Fruit fly (Drosophila melanogaster): ENCODE results near the gene CG31612.
A peak's percentile ranks its signal among the peaks of the same experiment; 100 is the strongest.

The CG31612 gene

DNA sequence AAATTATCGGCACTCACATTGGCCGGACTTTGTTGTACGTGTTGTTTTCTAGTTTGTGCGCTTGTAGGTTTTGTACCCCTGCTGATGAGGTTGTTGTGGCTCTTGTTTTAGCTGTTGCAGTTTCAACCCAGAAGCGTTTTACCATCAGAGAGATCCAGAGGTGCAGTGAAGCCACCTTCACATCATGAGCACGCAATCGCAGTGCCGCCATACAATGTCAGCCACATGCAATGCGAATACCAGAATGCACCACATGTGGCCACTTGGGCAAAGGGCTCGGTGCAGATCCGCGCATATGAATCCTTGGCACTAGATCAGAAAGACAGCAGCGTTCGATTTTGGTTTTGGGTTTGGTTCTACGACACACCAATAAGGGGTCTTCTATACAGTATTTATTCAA, 14.9 kb upstream of the CG31612 start:
- TF ChIP-seq Mio (GFP tag; optimal IDR thresholded peaks at IDR 0.05) = no peak
- TF ChIP-seq OdsH (GFP tag; optimal IDR thresholded peaks at IDR 0.05) = no peak
- no peak for TF ChIP-seq tai (GFP tag; optimal IDR thresholded peaks at IDR 0.05)
- no peak for TF ChIP-seq br (GFP tag; optimal IDR thresholded peaks at IDR 0.05)
- TF ChIP-seq CG9705 (GFP tag; optimal IDR thresholded peaks at IDR 0.05) = no peak
- TF ChIP-seq Hnf4 (GFP tag; optimal IDR thresholded peaks at IDR 0.05) = no peak
- TF ChIP-seq sage (GFP tag; optimal IDR thresholded peaks at IDR 0.05) = no peak

DNA sequence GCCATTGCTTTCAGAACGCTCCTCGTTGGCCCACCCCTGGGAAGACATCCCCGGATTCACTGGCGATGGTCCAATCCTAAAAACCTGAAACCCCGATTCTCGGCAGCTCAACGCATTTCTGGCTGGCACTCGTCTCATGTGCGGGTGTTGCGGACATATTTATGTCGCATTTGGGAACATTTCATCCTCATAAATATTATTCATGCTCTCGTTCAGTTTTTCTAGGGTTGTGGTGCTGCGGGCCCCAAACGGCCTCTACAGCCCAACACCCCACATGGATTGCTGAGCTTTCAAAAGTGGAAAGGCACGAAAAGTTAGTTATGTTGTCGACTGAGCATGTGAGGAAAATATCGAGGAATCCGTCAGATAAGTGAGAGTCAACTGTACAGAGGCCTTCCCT, 11.6 kb upstream of the CG31612 start:
- no peak for TF ChIP-seq h (GFP tag; optimal IDR thresholded peaks at IDR 0.05)
- TF ChIP-seq CG32264 (GFP tag; optimal IDR thresholded peaks at IDR 0.05) = no peak
- TF ChIP-seq Rel (GFP tag; optimal IDR thresholded peaks at IDR 0.05) = no peak
- no peak for TF ChIP-seq Rel (tag; optimal IDR thresholded peaks at IDR 0.05)
- no peak for TF ChIP-seq jim (GFP tag; optimal IDR thresholded peaks at IDR 0.05)
- no peak for TF ChIP-seq CG9705 (GFP tag; optimal IDR thresholded peaks at IDR 0.05)

DNA sequence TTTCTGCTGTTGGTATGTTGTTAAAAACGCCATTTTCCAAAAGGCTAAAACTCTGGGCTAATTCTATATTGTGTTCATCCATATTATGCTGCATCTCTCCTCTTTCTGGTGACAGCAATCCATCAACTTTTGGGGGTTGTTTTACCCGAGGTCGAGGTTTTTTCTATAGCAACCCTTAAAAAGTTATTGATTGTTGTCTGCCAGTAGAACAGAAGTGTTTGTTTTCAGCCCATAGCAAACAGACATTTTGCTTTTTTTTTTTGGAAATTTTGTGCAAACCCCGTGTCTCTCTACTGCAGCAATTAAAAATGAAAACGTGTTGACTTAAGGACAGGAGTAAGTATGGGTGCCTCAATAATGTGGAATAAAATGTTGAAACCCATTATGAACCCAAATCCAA, 11.1 kb upstream of the CG31612 start:
- no peak for TF ChIP-seq dmrt93B (GFP tag; optimal IDR thresholded peaks at IDR 0.05)
- no peak for TF ChIP-seq psq (GFP tag; optimal IDR thresholded peaks at IDR 0.05)
- no peak for TF ChIP-seq Sp1 (GFP tag; optimal IDR thresholded peaks at IDR 0.05)
- TF ChIP-seq fru (GFP tag; optimal IDR thresholded peaks at IDR 0.05) = no peak
- no peak for TF ChIP-seq Rel (GFP tag; optimal IDR thresholded peaks at IDR 0.05)
- TF ChIP-seq Rel (tag; optimal IDR thresholded peaks at IDR 0.05) = no peak
- TF ChIP-seq N (GFP tag; optimal IDR thresholded peaks at IDR 0.05) = no peak
- TF ChIP-seq Mio (GFP tag; optimal IDR thresholded peaks at IDR 0.05) = no peak
- no peak for TF ChIP-seq usp (GFP tag; optimal IDR thresholded peaks at IDR 0.05)
- TF ChIP-seq dl (GFP tag; optimal IDR thresholded peaks at IDR 0.05; ENCODE audit: insufficient read depth in 1 of 2, partially characterized antibody in 2 of 2) = no peak
- TF ChIP-seq Hnf4 (GFP tag; optimal IDR thresholded peaks at IDR 0.05) = no peak
- no peak for TF ChIP-seq dsf (GFP tag; optimal IDR thresholded peaks at IDR 0.05; ENCODE audit: borderline replicate concordance)
- TF ChIP-seq Vsx2 (GFP tag; optimal IDR thresholded peaks at IDR 0.05; ENCODE audit: partially characterized antibody) = no peak

DNA sequence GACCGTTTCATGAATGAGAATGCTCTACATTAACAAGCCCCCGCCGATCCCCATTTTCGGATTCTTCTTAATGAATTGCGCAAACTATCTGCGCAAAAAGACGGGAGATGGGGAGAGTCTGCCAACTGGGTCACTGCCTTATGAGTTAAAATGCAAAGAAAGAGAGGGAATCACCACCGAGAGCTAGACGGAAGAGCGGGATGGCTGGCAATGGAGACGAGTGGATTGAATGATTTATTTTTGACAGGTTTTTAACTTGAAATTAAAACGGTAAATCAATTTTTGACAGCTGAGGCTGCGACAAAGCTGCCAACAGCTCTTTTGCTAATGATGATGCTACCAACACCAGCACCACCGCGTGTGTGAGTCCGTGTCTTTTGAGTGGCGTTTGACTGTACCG, 8.9 kb upstream of the CG31612 start:
- TF ChIP-seq Dfd (GFP tag; optimal IDR thresholded peaks at IDR 0.05) (peak; percentile 70), pan (optimal IDR thresholded peaks at IDR 0.05) (no peak)

DNA sequence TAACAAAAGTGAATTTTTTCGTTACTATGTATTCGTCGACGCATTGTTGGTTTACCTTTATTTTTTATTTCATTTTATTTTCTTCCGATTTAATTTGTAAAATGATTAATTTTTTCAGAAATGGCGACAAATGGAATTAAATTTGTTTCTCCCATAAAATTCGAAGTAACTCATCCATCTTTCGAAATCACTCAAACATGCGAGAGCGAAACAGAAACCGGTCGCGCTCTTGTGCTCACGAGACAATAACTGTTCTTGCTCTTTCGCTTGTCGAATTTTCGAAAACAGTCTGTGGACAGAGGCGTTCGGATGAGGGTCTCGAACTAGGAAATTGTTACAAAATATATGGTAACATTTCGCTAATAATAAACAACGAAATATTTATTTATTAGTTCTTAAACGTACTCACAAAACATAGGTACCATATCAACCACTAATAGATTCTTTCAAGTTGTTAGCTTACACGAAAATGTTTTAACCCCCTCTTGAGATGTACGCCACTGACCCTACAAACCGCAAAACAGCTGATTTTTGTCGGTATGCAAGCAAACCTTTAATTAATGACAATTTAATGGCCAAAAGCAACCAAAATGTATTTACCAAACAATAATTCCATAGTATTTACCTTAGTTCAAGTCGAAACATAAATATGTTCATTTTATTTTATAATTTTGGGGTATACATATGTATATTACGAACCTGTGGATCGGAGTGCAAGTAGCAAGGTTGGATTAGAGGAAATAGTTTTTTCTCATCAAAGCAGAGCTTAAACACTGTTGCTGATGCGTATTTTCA, 503 bp downstream of the CG31612 start:
- TF ChIP-seq GATAd (GFP tag; optimal IDR thresholded peaks at IDR 0.05) (peak; percentile 83), tai (GFP tag; optimal IDR thresholded peaks at IDR 0.05) (peak; percentile 85), brk (GFP tag; optimal IDR thresholded peaks at IDR 0.05) (peak; percentile 90), Sp1 (GFP tag; optimal IDR thresholded peaks at IDR 0.05) (peak; percentile 97), lola (GFP tag; optimal IDR thresholded peaks at IDR 0.05) (no peak), CG9705 (GFP tag; optimal IDR thresholded peaks at IDR 0.05) (peak; percentile 98), CrebA (GFP tag; optimal IDR thresholded peaks at IDR 0.05; ENCODE audit: borderline replicate concordance) (peak; percentile 45), usp (GFP tag; optimal IDR thresholded peaks at IDR 0.05) (no peak), br (GFP tag; optimal IDR thresholded peaks at IDR 0.05) (peak; percentile 98), ey (GFP tag; optimal IDR thresholded peaks at IDR 0.05) (peak; percentile 97), Rel (GFP tag; optimal IDR thresholded peaks at IDR 0.05) (peak; percentile 66), Rel (tag; optimal IDR thresholded peaks at IDR 0.05) (peak; percentile 89), Hr83 (GFP tag; optimal IDR thresholded peaks at IDR 0.05; ENCODE audit: poor library complexity, severe bottlenecking) (peak; percentile 53), Hr78 (GFP tag; optimal IDR thresholded peaks at IDR 0.05) (no peak), Hnf4 (GFP tag; optimal IDR thresholded peaks at IDR 0.05) (peak; percentile 96), Vsx2 (GFP tag; optimal IDR thresholded peaks at IDR 0.05; ENCODE audit: partially characterized antibody) (no peak), dsf (GFP tag; optimal IDR thresholded peaks at IDR 0.05; ENCODE audit: borderline replicate concordance) (peak; percentile 84), woc (GFP tag; optimal IDR thresholded peaks at IDR 0.05) (peak; percentile 97), HLH106 (tag; optimal IDR thresholded peaks at IDR 0.05) (peak; percentile 99), CG32264 (GFP tag; optimal IDR thresholded peaks at IDR 0.05) (peak; percentile 94), Abd-B (GFP tag; optimal IDR thresholded peaks at IDR 0.05) (no peak), fru (GFP tag; optimal IDR thresholded peaks at IDR 0.05) (peak; percentile 98), Jra (GFP tag; optimal IDR thresholded peaks at IDR 0.05) (peak; percentile 89), dmrt93B (GFP tag; optimal IDR thresholded peaks at IDR 0.05) (peak; percentile 96), sv (GFP tag; optimal IDR thresholded peaks at IDR 0.05) (peak; percentile 97), Myc (optimal IDR thresholded peaks at IDR 0.05) (peak; percentile 50), Mio (GFP tag; optimal IDR thresholded peaks at IDR 0.05) (peak; percentile 82), psq (GFP tag; optimal IDR thresholded peaks at IDR 0.05) (peak; percentile 92), sage (GFP tag; optimal IDR thresholded peaks at IDR 0.05) (peak; percentile 92), Dfd (GFP tag; optimal IDR thresholded peaks at IDR 0.05) (peak; percentile 17), foxo (GFP tag; optimal IDR thresholded peaks at IDR 0.05) (peak; percentile 90 to 98), pan (optimal IDR thresholded peaks at IDR 0.05) (no peak), jim (GFP tag; optimal IDR thresholded peaks at IDR 0.05) (no peak), OdsH (GFP tag; optimal IDR thresholded peaks at IDR 0.05) (peak; percentile 97), N (GFP tag; optimal IDR thresholded peaks at IDR 0.05) (no peak), h (GFP tag; optimal IDR thresholded peaks at IDR 0.05) (peak; percentile 98)
